Fruit fly (Drosophila melanogaster) whole organism, embryonic: ENCODE data around the gene sunz.

ENCODE experiments used
- Blimp-1 ChIP-seq: fragments of 200-800 bp; sonication (Bioruptor generic); optimal IDR thresholded peaks from 3 replicates; lab custom pipeline; 2018; ENCODE audit warnings: missing biosample characterization, missing genetic modification characterization, mild to moderate bottlenecking, moderate library complexity, missing genetic modification reagents
- CG10462 ChIP-seq: fragments of 200-800 bp; sonication (Bioruptor generic); optimal IDR thresholded peaks from 2 replicates; lab custom pipeline; 2016; ENCODE audit warnings: missing biosample characterization, missing genetic modification characterization
- CG10543 ChIP-seq: fragments of 200-800 bp; sonication (Bioruptor generic); optimal IDR thresholded peaks from 3 replicates; lab custom pipeline; 2017; ENCODE audit warnings: missing biosample characterization, mild to moderate bottlenecking, missing genetic modification characterization, moderate library complexity
- CG10979 ChIP-seq: fragments of 200-800 bp; sonication (Bioruptor generic); optimal IDR thresholded peaks from 2 replicates; lab custom pipeline; 2018; ENCODE audit warnings: missing biosample characterization, mild to moderate bottlenecking, missing genetic modification characterization, moderate library complexity
- CG12299 ChIP-seq: fragments of 200-800 bp; sonication (Bioruptor generic); optimal IDR thresholded peaks from 2 replicates; lab custom pipeline; 2018; ENCODE audit warnings: missing biosample characterization, mild to moderate bottlenecking, missing genetic modification characterization
- CG13287 ChIP-seq: fragments of 200-800 bp; sonication (Bioruptor generic); IDR thresholded peaks from 2 replicates; pipeline ENCODE4 v1.3.6; 2022; ENCODE audit warnings: missing biosample characterization, missing genetic modification characterization; ENCODE audit not compliant: partially characterized antibody
- CG13424 ChIP-seq: fragments of 200-800 bp; sonication (Bioruptor generic); optimal IDR thresholded peaks from 2 replicates; lab custom pipeline; 2019; ENCODE audit warnings: missing biosample characterization, mild to moderate bottlenecking, missing genetic modification characterization, moderate library complexity
- CG14710 ChIP-seq: fragments of 200-800 bp; sonication (Bioruptor generic); optimal IDR thresholded peaks from 3 replicates; lab custom pipeline; 2019; ENCODE audit warnings: missing biosample characterization, mild to moderate bottlenecking, missing genetic modification characterization, moderate library complexity
- CG16779 ChIP-seq: fragments of 200-800 bp; sonication (Bioruptor generic); IDR thresholded peaks from 2 replicates; pipeline ENCODE4 v1.3.6; 2022; ENCODE audit warnings: missing biosample characterization, missing genetic modification characterization
- CG17186 ChIP-seq: fragments of 200-800 bp; sonication (Bioruptor generic); optimal IDR thresholded peaks from 3 replicates; lab custom pipeline; 2017; ENCODE audit warnings: missing biosample characterization, missing genetic modification reagents, missing genetic modification characterization
- CG17612 ChIP-seq: fragments of 200-800 bp; sonication (Bioruptor generic); IDR thresholded peaks from 2 replicates; pipeline ENCODE4 v1.3.6; 2022; ENCODE audit warnings: missing biosample characterization, missing genetic modification characterization
- CG2202 ChIP-seq: fragments of 200-800 bp; sonication (Bioruptor generic); optimal IDR thresholded peaks from 2 replicates; lab custom pipeline; 2018; ENCODE audit warnings: missing biosample characterization, mild to moderate bottlenecking, missing genetic modification characterization
- CG32772 ChIP-seq: fragments of 200-800 bp; sonication (Bioruptor generic); IDR thresholded peaks from 2 replicates; pipeline ENCODE4 v1.3.6; 2022; ENCODE audit warnings: missing biosample characterization, missing genetic modification characterization
- CG34376 ChIP-seq: fragments of 200-800 bp; sonication (Bioruptor generic); optimal IDR thresholded peaks from 2 replicates; lab custom pipeline; 2018; ENCODE audit warnings: missing biosample characterization, mild to moderate bottlenecking, missing genetic modification characterization
- CG43689 ChIP-seq: fragments of 200-800 bp; sonication (Bioruptor generic); IDR thresholded peaks from 2 replicates; pipeline ENCODE4 v1.3.6; 2022; ENCODE audit warnings: missing biosample characterization, missing genetic modification characterization
- CG4404 ChIP-seq: fragments of 200-800 bp; sonication (Bioruptor generic); IDR thresholded peaks from 2 replicates; pipeline ENCODE4 v1.3.6; 2022; ENCODE audit warnings: missing biosample characterization, missing genetic modification characterization
- CG4730 ChIP-seq: fragments of 200-800 bp; sonication (Bioruptor generic); IDR thresholded peaks from 2 replicates; pipeline ENCODE4 v1.3.6; 2022; ENCODE audit warnings: missing biosample characterization, missing genetic modification characterization
- CG5180 ChIP-seq: fragments of 200-800 bp; sonication (Bioruptor generic); optimal IDR thresholded peaks from 3 replicates; lab custom pipeline; 2017; ENCODE audit warnings: missing biosample characterization, missing genetic modification characterization, mild to moderate bottlenecking, moderate library complexity, missing genetic modification reagents
- CG9215 ChIP-seq: fragments of 200-800 bp; sonication (Bioruptor generic); IDR thresholded peaks from 2 replicates; pipeline ENCODE4 v1.3.6; 2022; ENCODE audit warnings: missing biosample characterization, missing genetic modification characterization
- Dbx ChIP-seq: fragments of 200-800 bp; sonication (Bioruptor generic); IDR thresholded peaks from 3 replicates; pipeline ENCODE4 v1.3.6; 2022; ENCODE audit warnings: missing biosample characterization, missing genetic modification characterization
- Dll ChIP-seq: fragments of 200-800 bp; sonication (Bioruptor generic); IDR thresholded peaks from 4 replicates; pipeline ENCODE4 v1.3.6; 2022; ENCODE audit warnings: missing biosample characterization, missing genetic modification characterization; ENCODE audit not compliant: partially characterized antibody
- H15 ChIP-seq: fragments of 200-800 bp; sonication (Bioruptor generic); IDR thresholded peaks from 3 replicates; pipeline ENCODE4 v1.3.6; 2022; ENCODE audit warnings: missing biosample characterization, missing genetic modification characterization
- HLH3B ChIP-seq: fragments of 200-800 bp; sonication (Bioruptor generic); IDR thresholded peaks from 2 replicates; pipeline ENCODE4 v1.3.6; 2022; ENCODE audit warnings: missing biosample characterization, missing genetic modification characterization
- HmgD ChIP-seq: fragments of 200-800 bp; sonication (Bioruptor generic); optimal IDR thresholded peaks from 3 replicates; lab custom pipeline; 2016; ENCODE audit warnings: missing biosample characterization, missing genetic modification characterization
- HmgZ ChIP-seq: fragments of 200-800 bp; sonication (Bioruptor generic); optimal IDR thresholded peaks from 2 replicates; lab custom pipeline; 2018; ENCODE audit warnings: missing biosample characterization, mild to moderate bottlenecking, missing genetic modification characterization
- Hr3 ChIP-seq: fragments of 200-800 bp; sonication (Bioruptor generic); optimal IDR thresholded peaks from 3 replicates; lab custom pipeline; 2016; ENCODE audit warnings: missing biosample characterization, missing genetic modification characterization
- Hr39 ChIP-seq: fragments of >200 bp; optimal IDR thresholded peaks from 2 replicates; lab custom pipeline; 2017
- Lhr ChIP-seq: fragments of 200-800 bp; sonication (Bioruptor generic); optimal IDR thresholded peaks from 3 replicates; lab custom pipeline; 2017; ENCODE audit warnings: mild to moderate bottlenecking, missing biosample characterization, missing genetic modification reagents, missing genetic modification characterization
- Meics ChIP-seq: fragments of 200-800 bp; sonication (Bioruptor generic); optimal IDR thresholded peaks from 2 replicates; lab custom pipeline; 2017; ENCODE audit warnings: missing biosample characterization, mild to moderate bottlenecking, missing genetic modification characterization
- Nf-YB ChIP-seq: fragments of 200-800 bp; sonication (Bioruptor generic); optimal IDR thresholded peaks from 3 replicates; lab custom pipeline; 2019; ENCODE audit warnings: missing biosample characterization, mild to moderate bottlenecking, missing genetic modification characterization, moderate library complexity
- NfI ChIP-seq: fragments of 200-800 bp; sonication (Bioruptor generic); optimal IDR thresholded peaks from 3 replicates; lab custom pipeline; 2018; ENCODE audit warnings: missing biosample characterization, mild to moderate bottlenecking, missing genetic modification characterization, moderate library complexity
- Sry-β ChIP-seq: fragments of 200-800 bp; sonication (Bioruptor generic); optimal IDR thresholded peaks from 2 replicates; lab custom pipeline; 2018; ENCODE audit warnings: missing biosample characterization, mild to moderate bottlenecking, missing genetic modification characterization, moderate library complexity
- Usf ChIP-seq: fragments of 200-800 bp; sonication (Bioruptor generic); optimal IDR thresholded peaks from 2 replicates; lab custom pipeline; 2017; ENCODE audit warnings: missing genotype, missing biosample characterization, missing genetic modification characterization
- abd-A ChIP-seq: fragments of 200-800 bp; sonication (Bioruptor generic); optimal IDR thresholded peaks from 3 replicates; lab custom pipeline; 2019; ENCODE audit warnings: missing biosample characterization, mild to moderate bottlenecking, missing genetic modification characterization, moderate library complexity
- bsh ChIP-seq, 2 experiments: fragments of 200-800 bp; sonication (Bioruptor generic); optimal IDR thresholded peaks; 2 replicates each; lab custom pipeline; 2017 to 2018; ENCODE audit warnings: mild to moderate bottlenecking in 2 of 2, missing biosample characterization in 2 of 2, missing genetic modification characterization in 2 of 2, moderate library complexity in 1 of 2
- chif ChIP-seq, 2 experiments: fragments of 200-800 bp; sonication (Bioruptor generic); optimal IDR thresholded peaks; 3 replicates each; lab custom pipeline; 2016; ENCODE audit warnings: missing biosample characterization in 2 of 2, missing genetic modification characterization in 2 of 2
- crc ChIP-seq: fragments of 200-800 bp; sonication (Bioruptor generic); optimal IDR thresholded peaks from 2 replicates; lab custom pipeline; 2016; ENCODE audit warnings: missing biosample characterization, missing genetic modification characterization
- disco-r ChIP-seq: fragments of 200-800 bp; sonication (Bioruptor generic); optimal IDR thresholded peaks from 2 replicates; lab custom pipeline; 2016; ENCODE audit warnings: missing biosample characterization, missing genetic modification characterization
- dpn ChIP-seq, 2 experiments: fragments of 200-800 bp; sonication (Bioruptor generic); optimal IDR thresholded peaks; 3 replicates each; lab custom pipeline; 2016; ENCODE audit warnings: missing biosample characterization in 2 of 2, missing genetic modification characterization in 2 of 2
- inv ChIP-seq: fragments of 200-800 bp; sonication (Bioruptor generic); IDR thresholded peaks from 2 replicates; pipeline ENCODE4 v1.3.6; 2022; ENCODE audit warnings: missing biosample characterization, missing genetic modification characterization; ENCODE audit not compliant: partially characterized antibody
- klu ChIP-seq: fragments of 200-800 bp; sonication (Bioruptor generic); IDR thresholded peaks from 2 replicates; pipeline ENCODE4 v1.3.6; 2022; ENCODE audit warnings: missing biosample characterization, missing genetic modification characterization
- onecut ChIP-seq: fragments of 200-800 bp; sonication (Bioruptor generic); IDR thresholded peaks from 2 replicates; pipeline ENCODE4 v1.3.6; 2022; ENCODE audit warnings: missing biosample characterization, missing genetic modification characterization
- pb ChIP-seq: fragments of 200-800 bp; sonication (Bioruptor generic); optimal IDR thresholded peaks from 3 replicates; lab custom pipeline; 2016; ENCODE audit warnings: missing biosample characterization, missing genetic modification characterization
- phol ChIP-seq: fragments of 200-800 bp; sonication (Bioruptor generic); optimal IDR thresholded peaks from 3 replicates; lab custom pipeline; 2018; ENCODE audit warnings: missing biosample characterization, mild to moderate bottlenecking, missing genetic modification characterization, moderate library complexity
- sna ChIP-seq: fragments of 200-800 bp; sonication (Bioruptor generic); IDR thresholded peaks from 2 replicates; pipeline ENCODE4 v1.3.6; 2022; ENCODE audit warnings: missing biosample characterization, missing genetic modification characterization; ENCODE audit not compliant: partially characterized antibody
- sob ChIP-seq: fragments of 200-800 bp; sonication (Bioruptor generic); IDR thresholded peaks from 2 replicates; pipeline ENCODE4 v1.3.6; 2022; ENCODE audit warnings: missing biosample characterization, missing genetic modification characterization
- stc ChIP-seq: fragments of 200-800 bp; sonication (Bioruptor generic); IDR thresholded peaks from 2 replicates; pipeline ENCODE4 v1.3.6; 2022; ENCODE audit warnings: missing biosample characterization, missing genetic modification characterization
- vfl ChIP-seq: fragments of 200-800 bp; sonication (Bioruptor generic); optimal IDR thresholded peaks from 2 replicates; lab custom pipeline; 2016; ENCODE audit warnings: missing biosample characterization, missing genetic modification characterization

Gene sunz

dm6 chr3R:6657278-6658246, 27.6 kb downstream of the sunz start, which contains the start of the genes CG1307 and twr:
TSS of gene CG1307 (minus strand) at chr3R:6657442.
TSS of gene twr (plus strand) at chr3R:6657882.
- TF ChIP-seq Meics (GFP tag; lab: Kevin White, UChicago) (peak; percentile 43), Usf (GFP tag; lab: Kevin White, UChicago) (no peak), crc (GFP tag; lab: Kevin White, UChicago) (no peak), Nf-YB (GFP tag; lab: Kevin White, UChicago) (peak; percentile 15), Hr39 (lab: Kevin White, UChicago) (no peak), CG2202 (tag; lab: Kevin White, UChicago) (no peak), Dll (0 out of 4 replicates have a peak, but pooled peaks have one; percentile 25), HmgD (GFP tag; lab: Kevin White, UChicago) (no peak), CG13424 (tag; lab: Kevin White, UChicago) (peak; percentile 59), CG34376 (GFP tag; lab: Kevin White, UChicago) (no peak), CG9215 (GFP tag; lab: Robert Waterston, UW) (peak; percentile 18; the same call in 1 of the 2 replicates), CG10543 (GFP tag; lab: Kevin White, UChicago) (peak; percentile 73), phol (peak; percentile 68), CG13287 (peak; percentile 20; the same call in 1 of the 2 replicates), vfl (GFP tag; lab: Kevin White, UChicago) (no peak), stc (no peak; the same call in 1 of the 2 replicates), CG32772 (no peak), dpn (GFP tag; optimal IDR thresholded peaks at IDR 0.05; lab: Kevin White, UChicago) (peak in 1 of 2 experiments; percentile 17), CG12299 (tag; lab: Kevin White, UChicago) (no peak), CG17186 (GFP tag; lab: Kevin White, UChicago) (peak; percentile 33), CG14710 (tag; lab: Kevin White, UChicago) (peak; percentile 98), CG10979 (tag; lab: Kevin White, UChicago) (no peak), H15 (GFP tag; lab: Robert Waterston, UW) (no peak), sob (GFP tag; lab: Robert Waterston, UW) (no peak), HmgZ (tag; lab: Kevin White, UChicago) (peak; percentile 51), HLH3B (GFP tag; lab: Robert Waterston, UW) (no peak), disco-r (GFP tag; lab: Kevin White, UChicago) (no peak), Blimp-1 (no peak), CG5180 (GFP tag; lab: Kevin White, UChicago) (no peak), CG16779 (no peak), Hr3 (GFP tag; lab: Kevin White, UChicago) (peak; percentile 31), sna (GFP tag; lab: Robert Waterston, UW) (no peak), Lhr (GFP tag; lab: Kevin White, UChicago) (peak; percentile 29), CG4730 (GFP tag; lab: Robert Waterston, UW) (no peak), chif (GFP tag; optimal IDR thresholded peaks at IDR 0.05; lab: Kevin White, UChicago) (no peak), onecut (peak; percentile 74), CG10462 (peak; percentile 28), bsh (GFP tag; optimal IDR thresholded peaks at IDR 0.05; lab: Kevin White, UChicago) (peak in 1 of 2 experiments; percentile 50), inv (GFP tag; lab: Robert Waterston, UW) (no peak), CG17612 (GFP tag; lab: Robert Waterston, UW) (no peak), CG43689 (no peak), abd-A (no peak), Dbx (GFP tag; lab: Robert Waterston, UW) (0 out of 3 replicates have a peak, but pooled peaks have one; percentile 43), Sry-β (no peak), NfI (no peak), klu (GFP tag; lab: Robert Waterston, UW) (no peak), pb (GFP tag; lab: Kevin White, UChicago) (no peak), CG4404 (GFP tag; lab: Robert Waterston, UW) (no peak)
